Worm (Caenorhabditis elegans) whole organism, L3 larva: ENCODE measurements around the gene F47E1.4.

ENCODE experiments used
- ama-1 ChIP-seq: fragments of 150-350 bp; optimal IDR thresholded peaks from 2 replicates; lab custom pipeline; 2018
- egl-27 ChIP-seq: sonication (generic microtip); optimal IDR thresholded peaks from 4 replicates; lab custom pipeline; 2017; ENCODE audit warnings: missing biosample characterization, missing genetic modification reagents, missing genetic modification characterization
- nhr-11 ChIP-seq: fragments of 150-350 bp; optimal IDR thresholded peaks from 2 replicates; lab custom pipeline; 2014; ENCODE audit warnings: missing biosample characterization, missing genetic modification characterization
- nhr-76 ChIP-seq: fragments of 150-350 bp; sonication (generic microtip); optimal IDR thresholded peaks from 5 replicates; lab custom pipeline; 2014; ENCODE audit warnings: missing biosample characterization, missing genetic modification characterization
- pqm-1 ChIP-seq: fragments of 150-350 bp; optimal IDR thresholded peaks from 2 replicates; lab custom pipeline; 2017; ENCODE audit warnings: missing biosample characterization, missing genetic modification characterization, inconsistent platforms

DNA sequence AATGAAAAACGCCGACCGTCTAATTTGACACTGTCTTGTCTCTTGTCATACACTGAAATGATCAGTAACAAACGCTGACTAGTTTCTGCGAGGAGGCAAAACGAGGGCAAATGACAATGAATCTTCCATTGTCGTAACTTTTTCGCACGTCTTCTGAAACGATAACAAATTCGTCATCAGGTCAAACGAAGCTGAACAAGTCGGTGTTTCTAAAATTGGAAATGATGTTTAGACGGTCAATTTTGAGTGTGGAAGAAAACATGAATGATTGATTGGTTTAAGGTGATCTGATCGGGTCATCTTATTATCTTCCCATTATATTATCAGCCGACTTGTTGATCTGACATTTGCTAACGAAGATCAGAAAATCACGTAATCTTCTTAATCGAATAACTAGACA is 9.2 kb upstream of the F47E1.4 start:
- no peak for TF ChIP-seq ama-1 (lab: Kevin White, UChicago)
- no peak for TF ChIP-seq pqm-1 (tag; lab: Kevin White, UChicago)
- TF ChIP-seq nhr-11 (tag; lab: Kevin White, UChicago): no peak
- no peak for TF ChIP-seq nhr-76 (tag; lab: Kevin White, UChicago)
- TF ChIP-seq egl-27: no peak
